Worm (Caenorhabditis elegans) whole organism, L1 larva: Measurements from ENCODE around the gene C50E10.2.

ENCODE experiments used
- C16A3.4 ChIP-seq: fragments of 150-350 bp; optimal IDR thresholded peaks from 2 replicates; lab custom pipeline; 2014; ENCODE audit warnings: missing biosample characterization, missing genetic modification characterization
- C34B4.2 ChIP-seq: sonication (generic microtip); optimal IDR thresholded peaks from 2 replicates; lab custom pipeline; 2017; ENCODE audit warnings: mild to moderate bottlenecking, missing genetic modification characterization, missing compliant biosample characterization
- F16B12.6 ChIP-seq: fragments of 150-350 bp; optimal IDR thresholded peaks from 2 replicates; lab custom pipeline; 2014; ENCODE audit warnings: missing biosample characterization, missing genetic modification characterization
- Y116A8C.19 ChIP-seq: sonication (generic microtip); optimal IDR thresholded peaks from 2 replicates; lab custom pipeline; 2016; ENCODE audit warnings: missing compliant biosample characterization, missing genetic modification characterization, borderline replicate concordance
- aly-2 ChIP-seq: fragments of 150-350 bp; optimal IDR thresholded peaks from 2 replicates; lab custom pipeline; 2014; ENCODE audit warnings: missing biosample characterization, missing genetic modification characterization
- ama-1 ChIP-seq: fragments of 150-350 bp; optimal IDR thresholded peaks from 2 replicates; lab custom pipeline; 2014
- blmp-1 ChIP-seq: fragments of 150-350 bp; optimal IDR thresholded peaks from 2 replicates; lab custom pipeline; 2014; ENCODE audit warnings: missing biosample characterization, missing genetic modification characterization
- ceh-82 ChIP-seq, 3 experiments: fragments of 150-350 bp in 1 of 3; sonication (generic microtip) in 2 of 3; optimal IDR thresholded peaks; 2 replicates each; lab custom pipeline; 2014 to 2017; ENCODE audit warnings: missing biosample characterization in 3 of 3, missing genetic modification characterization in 3 of 3
- ceh-88 ChIP-seq: fragments of 200-800 bp; sonication (Bioruptor generic); IDR thresholded peaks from 2 replicates; pipeline ENCODE4 v1.3.6; 2022; ENCODE audit warnings: missing genetic modification characterization, missing compliant biosample characterization
- dpl-1 ChIP-seq, 3 experiments: fragments of 150-350 bp in 2 of 3; sonication (generic microtip) in 1 of 3; optimal IDR thresholded peaks; 2 replicates each; lab custom pipeline; 2014 to 2017; ENCODE audit warnings: missing biosample characterization in 3 of 3, missing genetic modification characterization in 3 of 3, missing genetic modification reagents in 3 of 3
- efl-1 ChIP-seq, 4 experiments: fragments of 150-350 bp; optimal IDR thresholded peaks in 3 of 4; peaks in 1 of 4; 1 replicate in 1 of 4; 2 replicates in 3 of 4; lab custom pipeline; 2014; ENCODE audit warnings: missing biosample characterization in 2 of 4, missing genetic modification characterization in 2 of 4, missing genetic modification reagents in 2 of 4
- egl-27 ChIP-seq, 2 experiments: fragments of 150-350 bp in 1 of 2; sonication (generic microtip); optimal IDR thresholded peaks; 3 replicates each; lab custom pipeline; 2017 to 2018; ENCODE audit warnings: missing biosample characterization in 2 of 2, missing genetic modification characterization in 2 of 2, missing genetic modification reagents in 2 of 2
- elt-3 ChIP-seq, 6 experiments: fragments of 150-350 bp in 1 of 6; sonication (generic microtip); optimal IDR thresholded peaks; 2 replicates each; lab custom pipeline; 2017 to 2018; ENCODE audit warnings: missing biosample characterization in 6 of 6, missing genetic modification characterization in 6 of 6, inconsistent platforms in 1 of 6
- fkh-4 ChIP-seq: sonication (generic microtip); optimal IDR thresholded peaks from 2 replicates; lab custom pipeline; 2016; ENCODE audit warnings: missing compliant biosample characterization, missing genetic modification characterization, borderline replicate concordance
- isw-1 ChIP-seq: fragments of 200-800 bp; sonication (Bioruptor generic); IDR thresholded peaks from 2 replicates; pipeline ENCODE4 v1.3.6; 2022; ENCODE audit warnings: missing genetic modification characterization, missing compliant biosample characterization
- jun-1 ChIP-seq: fragments of 150-350 bp; optimal IDR thresholded peaks from 2 replicates; lab custom pipeline; 2014; ENCODE audit warnings: missing biosample characterization, missing genetic modification reagents, missing genetic modification characterization
- lin-14 ChIP-seq: fragments of 200-800 bp; sonication (Bioruptor generic); optimal IDR thresholded peaks from 2 replicates; lab custom pipeline; 2018; ENCODE audit warnings: mild to moderate bottlenecking, missing genetic modification characterization, moderate library complexity, missing compliant biosample characterization
- lin-15B ChIP-seq: fragments of 150-350 bp; sonication (generic microtip); optimal IDR thresholded peaks from 3 replicates; lab custom pipeline; 2014; ENCODE audit warnings: missing biosample characterization, missing genetic modification characterization
- lin-35 ChIP-seq, 2 experiments: fragments of 150-350 bp; optimal IDR thresholded peaks; 2 replicates each; lab custom pipeline; 2014; ENCODE audit warnings: missing biosample characterization in 2 of 2, missing genetic modification characterization in 2 of 2, missing genetic modification reagents in 2 of 2
- lin-39 ChIP-seq: fragments of 150-350 bp; optimal IDR thresholded peaks from 2 replicates; lab custom pipeline; 2014; ENCODE audit warnings: missing biosample characterization, missing genetic modification reagents, missing genetic modification characterization
- lir-3 ChIP-seq: sonication (generic microtip); optimal IDR thresholded peaks from 2 replicates; lab custom pipeline; 2016; ENCODE audit warnings: mild to moderate bottlenecking, missing genetic modification characterization, moderate library complexity, missing compliant biosample characterization; ENCODE audit not compliant: poor library complexity
- lsy-2 ChIP-seq, 2 experiments: fragments of 150-350 bp; optimal IDR thresholded peaks; 2 replicates each; lab custom pipeline; 2014; ENCODE audit warnings: missing biosample characterization in 2 of 2, missing genetic modification characterization in 2 of 2
- mep-1 ChIP-seq: fragments of 150-350 bp; optimal IDR thresholded peaks from 2 replicates; lab custom pipeline; 2014; ENCODE audit warnings: missing biosample characterization, missing genetic modification characterization
- nhr-19 ChIP-seq: fragments of 200-800 bp; sonication (Bioruptor generic); conservative IDR thresholded peaks from 2 replicates; pipeline ENCODE4 v1.3.6; 2022; ENCODE audit warnings: missing genetic modification characterization, missing compliant biosample characterization
- nhr-20 ChIP-seq: sonication (generic microtip); optimal IDR thresholded peaks from 2 replicates; lab custom pipeline; 2016; ENCODE audit warnings: mild to moderate bottlenecking, missing genetic modification characterization, missing compliant biosample characterization
- nhr-28 ChIP-seq: fragments of 150-350 bp; optimal IDR thresholded peaks from 2 replicates; lab custom pipeline; 2014; ENCODE audit warnings: missing biosample characterization, missing genetic modification characterization
- nhr-47 ChIP-seq: sonication (generic microtip); optimal IDR thresholded peaks from 2 replicates; lab custom pipeline; 2016; ENCODE audit warnings: mild to moderate bottlenecking, missing genetic modification characterization, moderate library complexity, missing compliant biosample characterization
- nhr-71 ChIP-seq: sonication (generic microtip); optimal IDR thresholded peaks from 2 replicates; lab custom pipeline; 2016; ENCODE audit warnings: mild to moderate bottlenecking, missing genetic modification characterization, moderate library complexity, missing compliant biosample characterization
- nhr-76 ChIP-seq: sonication (generic microtip); optimal IDR thresholded peaks from 2 replicates; lab custom pipeline; 2017; ENCODE audit warnings: missing biosample characterization, missing genetic modification characterization
- nhr-77 ChIP-seq: fragments of 150-350 bp; optimal IDR thresholded peaks from 2 replicates; lab custom pipeline; 2014; ENCODE audit warnings: missing biosample characterization, missing genetic modification characterization
- nhr-85 ChIP-seq: sonication (generic microtip); peaks from one replicate; lab custom pipeline; 2016; ENCODE audit warnings: missing genetic modification characterization, inconsistent platforms, missing compliant biosample characterization
- nhr-90 ChIP-seq: sonication (generic microtip); optimal IDR thresholded peaks from 2 replicates; lab custom pipeline; 2016; ENCODE audit warnings: mild to moderate bottlenecking, missing genetic modification characterization, missing compliant biosample characterization; ENCODE audit not compliant: poor library complexity
- pag-3 ChIP-seq: sonication (generic microtip); optimal IDR thresholded peaks from 2 replicates; lab custom pipeline; 2017; ENCODE audit warnings: missing genetic modification characterization, mild to moderate bottlenecking, missing compliant biosample characterization, antibody characterized with exemption, borderline replicate concordance; ENCODE audit not compliant: insufficient read depth
- pqm-1 ChIP-seq: sonication (generic microtip); optimal IDR thresholded peaks from 3 replicates; lab custom pipeline; 2017; ENCODE audit warnings: missing biosample characterization, missing genetic modification characterization
- skn-1 ChIP-seq: fragments of 150-350 bp; optimal IDR thresholded peaks from 2 replicates; lab custom pipeline; 2014; ENCODE audit warnings: missing biosample characterization, missing genetic modification characterization
- snu-23 ChIP-seq: sonication (generic microtip); optimal IDR thresholded peaks from 2 replicates; lab custom pipeline; 2016; ENCODE audit warnings: missing genetic modification characterization, missing compliant biosample characterization
- sptf-1 ChIP-seq: fragments of 150-350 bp; optimal IDR thresholded peaks from 2 replicates; lab custom pipeline; 2014; ENCODE audit warnings: missing biosample characterization, missing genetic modification characterization
- sup-37 ChIP-seq: fragments of 200-800 bp; sonication (Bioruptor generic); optimal IDR thresholded peaks from 2 replicates; lab custom pipeline; 2018; ENCODE audit warnings: mild to moderate bottlenecking, missing genetic modification characterization, missing compliant biosample characterization
- tbx-2 ChIP-seq: sonication (generic microtip); optimal IDR thresholded peaks from 2 replicates; lab custom pipeline; 2016; ENCODE audit warnings: missing genetic modification characterization, missing compliant biosample characterization
- tlp-1 ChIP-seq: fragments of 150-350 bp; optimal IDR thresholded peaks from 2 replicates; lab custom pipeline; 2014; ENCODE audit warnings: missing biosample characterization, missing genetic modification characterization
- unc-130 ChIP-seq: fragments of 150-350 bp; optimal IDR thresholded peaks from 2 replicates; lab custom pipeline; 2017; ENCODE audit warnings: missing biosample characterization, missing genetic modification characterization, inconsistent platforms
- unc-30 ChIP-seq: sonication (generic microtip); optimal IDR thresholded peaks from 2 replicates; lab custom pipeline; 2017; ENCODE audit warnings: missing biosample characterization, missing genetic modification characterization
- unc-86 ChIP-seq: sonication (generic microtip); optimal IDR thresholded peaks from 2 replicates; lab custom pipeline; 2016; ENCODE audit warnings: missing genetic modification characterization, missing compliant biosample characterization
- vab-15 ChIP-seq: sonication (generic microtip); optimal IDR thresholded peaks from 2 replicates; lab custom pipeline; 2017; ENCODE audit warnings: missing genotype, mild to moderate bottlenecking, missing genetic modification characterization, missing compliant biosample characterization
- xbp-1 ChIP-seq: sonication (generic microtip); optimal IDR thresholded peaks from 2 replicates; lab custom pipeline; 2016; ENCODE audit warnings: missing genetic modification characterization, missing compliant biosample characterization
- ztf-11 ChIP-seq, 2 experiments: sonication (generic microtip); optimal IDR thresholded peaks; 2 replicates each; lab custom pipeline; 2016 to 2017; ENCODE audit warnings: missing genetic modification characterization in 2 of 2, missing biosample characterization in 1 of 2, missing compliant biosample characterization in 1 of 2

The C50E10.2 gene

ce11 chrII:12263971-12264554 is 45.5 kb downstream of the C50E10.2 start, which contains the start of gene faxc-1:
TSS of gene faxc-1 (plus strand) at chrII:12264192.
- TF ChIP-seq lin-15B (no peak), nhr-90 (tag; lab: Kevin White, UChicago) (peak; percentile 43), sptf-1 (tag; lab: Kevin White, UChicago) (no peak), ceh-88 (GFP tag; lab: Robert Waterston, UW) (no peak), C34B4.2 (tag; lab: Kevin White, UChicago) (no peak), nhr-85 (tag; lab: Kevin White, UChicago) (peak; percentile 93), F16B12.6 (no peak), tbx-2 (tag; lab: Kevin White, UChicago) (peak; percentile 42), snu-23 (GFP tag; lab: Kevin White, UChicago) (peak; percentile 37), ama-1 (no peak), pqm-1 (tag; lab: Kevin White, UChicago) (no peak), lin-14 (GFP tag; lab: Kevin White, UChicago) (peak; percentile 47), sup-37 (GFP tag; lab: Kevin White, UChicago) (no peak), ceh-82 (tag; optimal IDR thresholded peaks at IDR 0.05; lab: Kevin White, UChicago) (no peak), nhr-71 (tag; lab: Kevin White, UChicago) (peak; percentile 39), unc-86 (tag; lab: Kevin White, UChicago) (no peak), pag-3 (tag; lab: Kevin White, UChicago) (peak; percentile 59), Y116A8C.19 (tag; lab: Kevin White, UChicago) (no peak), blmp-1 (tag; lab: Kevin White, UChicago) (peak; percentile 45), nhr-19 (GFP tag; lab: Robert Waterston, UW) (peak; percentile 14; the same call in 1 of the 2 replicates), elt-3 (tag; optimal IDR thresholded peaks at IDR 0.05; lab: Kevin White, UChicago) (peak in 4 of 6 experiments; percentile 29 to 55 (median 48)), jun-1 (tag; lab: Kevin White, UChicago) (no peak), nhr-77 (tag; lab: Kevin White, UChicago) (no peak), lin-35 (GFP tag; optimal IDR thresholded peaks at IDR 0.05; lab: Kevin White, UChicago) (peak in 1 of 2 experiments; percentile 47), nhr-20 (tag; lab: Kevin White, UChicago) (peak; percentile 41), nhr-47 (tag; lab: Kevin White, UChicago) (peak; percentile 9), skn-1 (tag; lab: Kevin White, UChicago) (no peak), lin-39 (tag; lab: Kevin White, UChicago) (no peak), xbp-1 (tag; lab: Kevin White, UChicago) (no peak), unc-30 (tag; lab: Kevin White, UChicago) (no peak), vab-15 (no peak), efl-1 (optimal IDR thresholded peaks at IDR 0.05; lab: Kevin White, UChicago) (no peak), efl-1 (GFP tag; optimal IDR thresholded peaks at IDR 0.05 in 1 of 2; lab: Kevin White, UChicago) (no peak), fkh-4 (tag; lab: Kevin White, UChicago) (no peak), lsy-2 (tag; optimal IDR thresholded peaks at IDR 0.05; lab: Kevin White, UChicago) (peak in 1 of 2 experiments; percentile 31), tlp-1 (no peak), unc-130 (tag; lab: Kevin White, UChicago) (peak; percentile 54)

DNA sequence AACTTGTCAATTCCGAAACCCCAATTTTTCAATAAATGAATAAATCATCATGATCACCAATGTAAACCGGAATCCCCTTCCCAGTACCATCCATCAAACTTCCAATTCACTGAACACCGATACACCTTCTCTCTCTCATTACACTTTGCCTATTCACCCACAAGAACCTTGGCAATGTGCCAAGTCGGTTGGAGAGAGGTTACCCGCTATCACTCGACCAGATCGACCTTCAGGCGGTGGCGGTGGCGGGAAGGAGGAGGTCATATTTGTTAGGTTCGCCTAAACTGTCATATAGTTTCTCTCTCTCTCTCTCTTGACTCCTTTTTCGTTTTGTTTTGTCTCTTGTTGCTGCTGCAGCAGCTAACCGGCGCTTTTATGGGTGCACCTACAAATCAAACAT is 46.9 kb downstream of the C50E10.2 start:
- TF ChIP-seq nhr-28 (tag; lab: Kevin White, UChicago) (no peak), isw-1 (GFP tag; lab: Robert Waterston, UW) (no peak), dpl-1 (GFP tag; optimal IDR thresholded peaks at IDR 0.05; lab: Kevin White, UChicago) (peak; percentile 9 to 36 (median 32)), nhr-85 (tag; lab: Kevin White, UChicago) (peak; percentile 95), C16A3.4 (tag; lab: Kevin White, UChicago) (peak; percentile 32), nhr-20 (tag; lab: Kevin White, UChicago) (peak; percentile 56), ztf-11 (tag; optimal IDR thresholded peaks at IDR 0.05; lab: Kevin White, UChicago) (no peak), nhr-76 (tag; lab: Kevin White, UChicago) (no peak), xbp-1 (tag; lab: Kevin White, UChicago) (peak; percentile 12), elt-3 (tag; optimal IDR thresholded peaks at IDR 0.05; lab: Kevin White, UChicago) (peak in 4 of 6 experiments; percentile 19 to 56 (median 48)), snu-23 (GFP tag; lab: Kevin White, UChicago) (peak; percentile 37), F16B12.6 (no peak), lin-35 (GFP tag; optimal IDR thresholded peaks at IDR 0.05; lab: Kevin White, UChicago) (peak; percentile 38 to 46), efl-1 (optimal IDR thresholded peaks at IDR 0.05; lab: Kevin White, UChicago) (peak in 1 of 2 experiments; percentile 9), efl-1 (GFP tag; optimal IDR thresholded peaks at IDR 0.05 in 1 of 2; lab: Kevin White, UChicago) (no peak), aly-2 (tag; lab: Kevin White, UChicago) (no peak), ceh-82 (tag; optimal IDR thresholded peaks at IDR 0.05; lab: Kevin White, UChicago) (no peak), lsy-2 (tag; optimal IDR thresholded peaks at IDR 0.05; lab: Kevin White, UChicago) (peak in 1 of 2 experiments; percentile 20), nhr-71 (tag; lab: Kevin White, UChicago) (peak; percentile 51), egl-27 (tag; optimal IDR thresholded peaks at IDR 0.05; lab: Kevin White, UChicago) (peak in 1 of 2 experiments; percentile 20), nhr-47 (tag; lab: Kevin White, UChicago) (peak; percentile 33), lin-14 (GFP tag; lab: Kevin White, UChicago) (peak; percentile 75), mep-1 (tag; lab: Kevin White, UChicago) (peak; percentile 3), nhr-90 (tag; lab: Kevin White, UChicago) (peak; percentile 69), lir-3 (tag; lab: Kevin White, UChicago) (no peak), pqm-1 (tag; lab: Kevin White, UChicago) (no peak), blmp-1 (tag; lab: Kevin White, UChicago) (peak; percentile 77), lin-15B (no peak)
